Fruit fly (Drosophila melanogaster) whole organism, pupa: ENCODE results near the gene CG46317.

Source experiments
- CG13204 ChIP-seq: fragments of 200-800 bp; sonication (Bioruptor generic); optimal IDR thresholded peaks from 2 replicates; lab custom pipeline; 2018; ENCODE audit warnings: missing biosample characterization, mild to moderate bottlenecking, missing genetic modification characterization, moderate library complexity
- CG14655 ChIP-seq: fragments of 200-800 bp; sonication (Bioruptor generic); optimal IDR thresholded peaks from 3 replicates; lab custom pipeline; 2017; ENCODE audit warnings: mild to moderate bottlenecking, missing biosample characterization, missing genetic modification reagents, missing genetic modification characterization
- CG32121 ChIP-seq: fragments of 200-800 bp; sonication (Bioruptor generic); IDR thresholded peaks from 2 replicates; pipeline ENCODE4 v1.3.6; 2022; ENCODE audit warnings: missing biosample characterization, missing genetic modification characterization
- CG34367 ChIP-seq: fragments of 200-800 bp; sonication (Bioruptor generic); optimal IDR thresholded peaks from 2 replicates; lab custom pipeline; 2018; ENCODE audit warnings: missing biosample characterization, mild to moderate bottlenecking, missing genetic modification characterization
- CG8159 ChIP-seq: fragments of 200-800 bp; sonication (Bioruptor generic); optimal IDR thresholded peaks from 3 replicates; lab custom pipeline; 2018; ENCODE audit warnings: missing biosample characterization, mild to moderate bottlenecking, missing genetic modification characterization, moderate library complexity
- CG8301 ChIP-seq: fragments of 200-800 bp; sonication (Bioruptor generic); optimal IDR thresholded peaks from 2 replicates; lab custom pipeline; 2018; ENCODE audit warnings: missing biosample characterization, mild to moderate bottlenecking, missing genetic modification characterization
- D1 ChIP-seq: fragments of 200-800 bp; sonication (Bioruptor generic); optimal IDR thresholded peaks from 2 replicates; lab custom pipeline; 2018; ENCODE audit warnings: missing biosample characterization, mild to moderate bottlenecking, missing genetic modification characterization, moderate library complexity
- EcR ChIP-seq: fragments of 200-800 bp; sonication (Bioruptor generic); optimal IDR thresholded peaks from 3 replicates; lab custom pipeline; 2019; ENCODE audit warnings: missing biosample characterization, missing genetic modification characterization, mild to moderate bottlenecking, moderate library complexity, missing genetic modification reagents
- Pif1A ChIP-seq: fragments of 200-800 bp; sonication (Bioruptor generic); optimal IDR thresholded peaks from 3 replicates; lab custom pipeline; 2016; ENCODE audit warnings: missing biosample characterization, missing genetic modification characterization
- Pif1B ChIP-seq: fragments of 200-800 bp; sonication (Bioruptor generic); optimal IDR thresholded peaks from 3 replicates; lab custom pipeline; 2016; ENCODE audit warnings: missing biosample characterization, missing genetic modification characterization
- Snoo ChIP-seq: fragments of 200-800 bp; sonication (Bioruptor generic); optimal IDR thresholded peaks from 3 replicates; lab custom pipeline; 2017; ENCODE audit warnings: missing biosample characterization, mild to moderate bottlenecking, missing genetic modification characterization, inconsistent platforms
- gl ChIP-seq: fragments of 200-800 bp; sonication (Bioruptor generic); optimal IDR thresholded peaks from 2 replicates; lab custom pipeline; 2018; ENCODE audit warnings: missing biosample characterization, mild to moderate bottlenecking, missing genetic modification characterization
- rn ChIP-seq: fragments of 200-800 bp; sonication (Bioruptor generic); IDR thresholded peaks from 2 replicates; pipeline ENCODE4 v1.3.6; 2022; ENCODE audit warnings: missing biosample characterization, missing genetic modification characterization

- no peak for TF ChIP-seq CG32121
- TF ChIP-seq CG14655 (GFP tag; lab: Kevin White, UChicago), result no peak
- no peak for TF ChIP-seq CG13204 (GFP tag; lab: Kevin White, UChicago)
- TF ChIP-seq rn (GFP tag; lab: Robert Waterston, UW), result no peak
- no peak for TF ChIP-seq Pif1B (GFP tag; lab: Kevin White, UChicago)
- no peak for TF ChIP-seq CG8159 (tag; lab: Kevin White, UChicago)
- TF ChIP-seq gl (tag; lab: Kevin White, UChicago), result no peak
- no peak for TF ChIP-seq EcR (GFP tag; lab: Kevin White, UChicago)
- TF ChIP-seq CG8301, result no peak
- TF ChIP-seq CG34367 (tag; lab: Kevin White, UChicago), result no peak
- TF ChIP-seq Pif1A, result no peak
- TF ChIP-seq Snoo (tag; lab: Kevin White, UChicago), result no peak
- TF ChIP-seq D1 (tag; lab: Kevin White, UChicago), result no peak
Measured at dm6 chrX:14225665-14226064, 35.4 kb upstream of the CG46317 start, which contains the start of gene CG11674.
